Worm (Caenorhabditis elegans) whole organism, L4 larva: ENCODE measurements around the gene F36F12.7.

ENCODE experiments used
- fkh-10 ChIP-seq: fragments of 150-350 bp; optimal IDR thresholded peaks from 2 replicates; lab custom pipeline; 2014; ENCODE audit warnings: missing biosample characterization, missing genetic modification reagents, missing genetic modification characterization
- fos-1 ChIP-seq: fragments of 150-350 bp; optimal IDR thresholded peaks from 2 replicates; lab custom pipeline; 2014; ENCODE audit warnings: missing biosample characterization, missing genetic modification characterization
- lin-15B ChIP-seq: fragments of 150-350 bp; sonication (generic microtip); optimal IDR thresholded peaks from 3 replicates; lab custom pipeline; 2014; ENCODE audit warnings: missing biosample characterization, missing genetic modification characterization
- lin-39 ChIP-seq: fragments of 150-350 bp; optimal IDR thresholded peaks from 2 replicates; lab custom pipeline; 2014; ENCODE audit warnings: missing biosample characterization, missing genetic modification reagents, missing genetic modification characterization
- mdt-29 ChIP-seq: fragments of 200-800 bp; sonication (Bioruptor generic); IDR thresholded peaks from 2 replicates; pipeline ENCODE4 v1.3.6; 2022; ENCODE audit warnings: missing genetic modification reagents, missing genetic modification characterization, missing compliant biosample characterization
- mep-1 ChIP-seq: fragments of 150-350 bp; sonication (generic microtip); optimal IDR thresholded peaks from 3 replicates; lab custom pipeline; 2014; ENCODE audit warnings: missing biosample characterization, missing genetic modification characterization
- nhr-25 ChIP-seq: sonication (generic microtip); optimal IDR thresholded peaks from 2 replicates; lab custom pipeline; 2017; ENCODE audit warnings: missing genetic modification characterization, mild to moderate bottlenecking, missing compliant biosample characterization, antibody characterized with exemption, moderate library complexity, borderline replicate concordance; ENCODE audit not compliant: insufficient read depth
- nhr-6 ChIP-seq: fragments of 150-350 bp; optimal IDR thresholded peaks from 2 replicates; lab custom pipeline; 2014; ENCODE audit warnings: missing biosample characterization, missing genetic modification characterization
- tag-97 ChIP-seq: fragments of 200-800 bp; sonication (Bioruptor generic); IDR thresholded peaks from 2 replicates; pipeline ENCODE4 v1.3.6; 2022; ENCODE audit warnings: missing genetic modification characterization, missing compliant biosample characterization
- unc-130 ChIP-seq: sonication (generic microtip); optimal IDR thresholded peaks from 2 replicates; lab custom pipeline; 2016; ENCODE audit warnings: missing genetic modification reagents, missing genetic modification characterization, missing compliant biosample characterization
- unc-62 ChIP-seq, 3 experiments: fragments of 150-350 bp in 1 of 3; sonication (generic microtip); optimal IDR thresholded peaks in 2 of 3; peaks in 1 of 3; 1 replicate in 1 of 3; 2 replicates in 2 of 3; lab custom pipeline; 2014 to 2017; ENCODE audit warnings: missing biosample characterization in 3 of 3, missing genetic modification characterization in 3 of 3, missing genetic modification reagents in 3 of 3, missing genotype in 1 of 3

DNA sequence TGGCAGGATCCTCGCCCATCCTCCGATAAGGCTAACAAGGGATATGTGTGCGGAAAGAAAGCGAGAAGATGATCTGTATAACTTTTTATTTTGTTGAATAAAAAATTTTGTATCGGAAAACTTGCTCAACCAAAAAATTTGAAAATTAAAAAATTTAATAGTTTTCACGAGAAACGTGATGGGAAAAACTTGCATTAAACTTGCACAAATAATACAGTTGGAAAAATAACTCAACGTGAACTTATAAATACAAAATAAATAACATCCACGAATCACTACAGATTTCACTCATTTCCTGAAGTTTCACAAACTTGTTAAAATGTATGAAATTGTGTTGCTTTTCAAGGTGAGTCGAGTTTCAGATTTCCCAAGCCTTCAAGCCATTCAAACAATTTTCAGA, at the start of gene F36F12.7:
- no peak for TF ChIP-seq unc-130 (GFP tag; lab: Kevin White, UChicago)
- TF ChIP-seq mep-1 (tag; lab: Kevin White, UChicago), result no peak
- TF ChIP-seq nhr-6, result no peak
- no peak for TF ChIP-seq unc-62 (GFP tag; optimal IDR thresholded peaks at IDR 0.05 in 1 of 2; lab: Kevin White, UChicago)
- TF ChIP-seq unc-62 (tag; optimal IDR thresholded peaks at IDR 0.05; lab: Kevin White, UChicago), result no peak
- TF ChIP-seq mdt-29 (GFP tag; lab: Robert Waterston, UW), result no peak
- no peak for TF ChIP-seq fkh-10 (GFP tag; lab: Kevin White, UChicago)
- TF ChIP-seq lin-39 (tag; lab: Kevin White, UChicago), result no peak
- TF ChIP-seq fos-1, result no peak
- no peak for TF ChIP-seq lin-15B (tag; lab: Kevin White, UChicago)
- TF ChIP-seq nhr-25, result no peak
- TF ChIP-seq tag-97 (GFP tag; lab: Robert Waterston, UW), result no peak
